Worm (Caenorhabditis elegans) whole organism, young adult: ENCODE results near the gene K08E5.5.

Experiments
- F52B5.7 ChIP-seq: sonication (generic microtip); optimal IDR thresholded peaks from 2 replicates; lab custom pipeline; 2016; ENCODE audit warnings: mild to moderate bottlenecking, missing genetic modification characterization, missing compliant biosample characterization
- dox-1 ChIP-seq: fragments of 200-800 bp; sonication (Bioruptor generic); IDR thresholded peaks from 2 replicates; pipeline ENCODE4 v1.3.6; 2022; ENCODE audit warnings: missing genetic modification reagents, missing genetic modification characterization, missing compliant biosample characterization
- lsy-27 ChIP-seq: sonication (generic microtip); optimal IDR thresholded peaks from 2 replicates; lab custom pipeline; 2017; ENCODE audit warnings: missing genetic modification characterization, mild to moderate bottlenecking, missing compliant biosample characterization, antibody characterized with exemption, missing genotype, borderline replicate concordance; ENCODE audit not compliant: insufficient read depth
- madf-10 ChIP-seq: sonication (generic microtip); optimal IDR thresholded peaks from 2 replicates; lab custom pipeline; 2016; ENCODE audit warnings: mild to moderate bottlenecking, missing genetic modification characterization, missing compliant biosample characterization
- nfya-1 ChIP-seq: sonication (generic microtip); optimal IDR thresholded peaks from 2 replicates; lab custom pipeline; 2017; ENCODE audit warnings: antibody characterized with exemption, missing compliant biosample characterization, missing genetic modification characterization, borderline replicate concordance; ENCODE audit not compliant: insufficient read depth
- nhr-80 ChIP-seq: sonication (generic microtip); optimal IDR thresholded peaks from 2 replicates; lab custom pipeline; 2016; ENCODE audit warnings: missing genetic modification characterization, missing compliant biosample characterization
- nhr-90 ChIP-seq: sonication (generic microtip); optimal IDR thresholded peaks from 2 replicates; lab custom pipeline; 2016; ENCODE audit warnings: missing genotype, mild to moderate bottlenecking, missing genetic modification characterization, missing compliant biosample characterization
- sdz-38 ChIP-seq: sonication (generic microtip); optimal IDR thresholded peaks from 2 replicates; lab custom pipeline; 2016; ENCODE audit warnings: missing genotype, missing genetic modification characterization, missing compliant biosample characterization
- zim-3 ChIP-seq: sonication (generic microtip); optimal IDR thresholded peaks from 2 replicates; lab custom pipeline; 2017; ENCODE audit warnings: mild to moderate bottlenecking, missing genetic modification characterization, moderate library complexity, missing compliant biosample characterization
- ztf-25 ChIP-seq: fragments of 200-800 bp; sonication (Bioruptor generic); IDR thresholded peaks from 2 replicates; pipeline ENCODE4 v1.3.6; 2022; ENCODE audit warnings: missing genetic modification reagents, missing genetic modification characterization, missing compliant biosample characterization

ce11 chrIII:10149910-10150309, 10.4 kb downstream of the K08E5.5 start:
- TF ChIP-seq zim-3 (tag; lab: Kevin White, UChicago) (no peak), madf-10 (no peak), lsy-27 (tag; lab: Kevin White, UChicago) (no peak), sdz-38 (tag; lab: Kevin White, UChicago) (no peak), nhr-90 (tag; lab: Kevin White, UChicago) (no peak), nfya-1 (tag; lab: Kevin White, UChicago) (no peak), ztf-25 (GFP tag; lab: Robert Waterston, UW) (no peak), nhr-80 (no peak), F52B5.7 (no peak), dox-1 (GFP tag; lab: Robert Waterston, UW) (no peak)
